Fruit fly (Drosophila melanogaster) whole organism, adult: Measurements from ENCODE around the gene cyr.

Source experiments
- CG11617 ChIP-seq: fragments of 200-800 bp; sonication (Bioruptor generic); optimal IDR thresholded peaks from 2 replicates; lab custom pipeline; 2017; ENCODE audit warnings: mild to moderate bottlenecking, missing biosample characterization, missing genetic modification reagents, missing genetic modification characterization
- CG12768 ChIP-seq: fragments of 200-800 bp; sonication (Bioruptor generic); optimal IDR thresholded peaks from 2 replicates; lab custom pipeline; 2017; ENCODE audit warnings: missing biosample characterization, missing genetic modification characterization, mild to moderate bottlenecking, moderate library complexity, missing genetic modification reagents
- CG14711 ChIP-seq: fragments of 200-800 bp; sonication (Bioruptor generic); optimal IDR thresholded peaks from 2 replicates; lab custom pipeline; 2018; ENCODE audit warnings: missing biosample characterization, mild to moderate bottlenecking, missing genetic modification characterization, moderate library complexity
- CG1620 ChIP-seq: fragments of 200-800 bp; sonication (Bioruptor generic); optimal IDR thresholded peaks from 2 replicates; lab custom pipeline; 2016; ENCODE audit warnings: missing biosample characterization, missing genetic modification characterization
- CG7045 ChIP-seq: fragments of 200-800 bp; sonication (Bioruptor generic); optimal IDR thresholded peaks from 2 replicates; lab custom pipeline; 2017; ENCODE audit warnings: missing biosample characterization, mild to moderate bottlenecking, missing genetic modification characterization
- CG7101 ChIP-seq: fragments of 200-800 bp; sonication (Bioruptor generic); optimal IDR thresholded peaks from 2 replicates; lab custom pipeline; 2018; ENCODE audit warnings: missing biosample characterization, mild to moderate bottlenecking, missing genetic modification characterization, moderate library complexity
- Clk ChIP-seq: fragments of 200-800 bp; sonication (Bioruptor generic); optimal IDR thresholded peaks from 2 replicates; lab custom pipeline; 2017; ENCODE audit warnings: missing biosample characterization, missing genetic modification characterization
- Hr96 ChIP-seq: fragments of 200-800 bp; sonication (Bioruptor generic); optimal IDR thresholded peaks from 2 replicates; lab custom pipeline; 2016; ENCODE audit warnings: missing biosample characterization, missing genetic modification characterization
- Mnt ChIP-seq: fragments of 200-800 bp; sonication (Bioruptor generic); optimal IDR thresholded peaks from 2 replicates; lab custom pipeline; 2016; ENCODE audit warnings: missing biosample characterization, mild to moderate bottlenecking, missing genetic modification characterization
- bab1 ChIP-seq: fragments of 200-800 bp; sonication (Bioruptor generic); optimal IDR thresholded peaks from 3 replicates; lab custom pipeline; 2019; ENCODE audit warnings: missing biosample characterization, mild to moderate bottlenecking, missing genetic modification characterization, moderate library complexity
- cic ChIP-seq: fragments of 200-800 bp; sonication (Bioruptor generic); optimal IDR thresholded peaks from 2 replicates; lab custom pipeline; 2017; ENCODE audit warnings: missing biosample characterization, mild to moderate bottlenecking, missing genetic modification characterization, moderate library complexity
- kay ChIP-seq: fragments of 200-800 bp; sonication (Bioruptor generic); peaks from one replicate; lab custom pipeline; 2016; ENCODE audit warnings: missing biosample characterization, missing genetic modification characterization, borderline replicate concordance
- pad ChIP-seq: fragments of 200-800 bp; sonication (Bioruptor generic); optimal IDR thresholded peaks from 3 replicates; lab custom pipeline; 2017; ENCODE audit warnings: missing biosample characterization, missing genetic modification characterization, mild to moderate bottlenecking, moderate library complexity, missing genetic modification reagents
- toe ChIP-seq: fragments of 200-800 bp; sonication (Bioruptor generic); optimal IDR thresholded peaks from 2 replicates; lab custom pipeline; 2016; ENCODE audit warnings: missing biosample characterization, missing genetic modification characterization

- TF ChIP-seq Mnt (GFP tag; lab: Kevin White, UChicago): peak; percentile 84
- no peak for TF ChIP-seq CG12768 (GFP tag; lab: Kevin White, UChicago)
- no peak for TF ChIP-seq CG1620 (GFP tag; lab: Kevin White, UChicago)
- no peak for TF ChIP-seq toe (GFP tag; lab: Kevin White, UChicago)
- TF ChIP-seq CG7045: no peak
- TF ChIP-seq CG14711: no peak
- no peak for TF ChIP-seq Hr96
- TF ChIP-seq bab1 (GFP tag; lab: Kevin White, UChicago): no peak
- no peak for TF ChIP-seq kay
- no peak for TF ChIP-seq cic (GFP tag; lab: Kevin White, UChicago)
- no peak for TF ChIP-seq CG11617
- no peak for TF ChIP-seq Clk (GFP tag; lab: Kevin White, UChicago)
- TF ChIP-seq CG7101: no peak
- TF ChIP-seq pad (GFP tag; lab: Kevin White, UChicago): no peak
These were observed 18.7 kb downstream of the cyr start, which contains the start of gene CG1575 for dm6 chrX:8116813-8117212.
